Worm (Caenorhabditis elegans) whole organism, young adult: ENCODE data around the gene Y53C12A.8.

ENCODE experiments used
- C06A6.2 ChIP-seq: fragments of 200-800 bp; sonication (Bioruptor generic); conservative IDR thresholded peaks from 2 replicates; pipeline ENCODE4 v1.3.6; 2022; ENCODE audit warnings: missing genetic modification characterization, missing compliant biosample characterization
- C17E4.6 ChIP-seq: fragments of 200-800 bp; sonication (Bioruptor generic); IDR thresholded peaks from 2 replicates; pipeline ENCODE4 v1.3.6; 2022; ENCODE audit warnings: missing genetic modification reagents, missing genetic modification characterization, missing compliant biosample characterization
- F23B12.7 ChIP-seq: sonication (generic microtip); optimal IDR thresholded peaks from 2 replicates; lab custom pipeline; 2017; ENCODE audit warnings: missing genetic modification characterization, mild to moderate bottlenecking, missing compliant biosample characterization, antibody characterized with exemption, moderate library complexity; ENCODE audit not compliant: insufficient read depth
- F57A8.1 ChIP-seq: fragments of 200-800 bp; sonication (Bioruptor generic); optimal IDR thresholded peaks from 2 replicates; lab custom pipeline; 2018; ENCODE audit warnings: mild to moderate bottlenecking, missing genetic modification characterization, moderate library complexity, missing compliant biosample characterization
- T26A5.8 ChIP-seq: sonication (generic microtip); optimal IDR thresholded peaks from 2 replicates; lab custom pipeline; 2016; ENCODE audit warnings: missing genetic modification characterization, missing compliant biosample characterization
- Y53G8AR.9 ChIP-seq: fragments of 200-800 bp; sonication (Bioruptor generic); conservative IDR thresholded peaks from 2 replicates; pipeline ENCODE4 v1.3.6; 2022; ENCODE audit warnings: missing genetic modification reagents, missing genetic modification characterization, missing compliant biosample characterization
- Y79H2A.3 ChIP-seq: fragments of 200-800 bp; sonication (Bioruptor generic); conservative IDR thresholded peaks from 2 replicates; pipeline ENCODE4 v1.3.6; 2022; ENCODE audit warnings: missing genetic modification reagents, missing genetic modification characterization, missing compliant biosample characterization
- ama-1 ChIP-seq, 3 experiments: fragments of 150-350 bp in 1 of 3; sonication (generic microtip) in 2 of 3; optimal IDR thresholded peaks; 2 replicates each; lab custom pipeline; 2014 to 2018; ENCODE audit warnings: missing biosample characterization in 2 of 3, missing genetic modification characterization in 2 of 3, missing genetic modification reagents in 2 of 3
- attf-5 ChIP-seq: fragments of 200-800 bp; sonication (Bioruptor generic); optimal IDR thresholded peaks from 2 replicates; lab custom pipeline; 2018; ENCODE audit warnings: mild to moderate bottlenecking, missing genetic modification characterization, missing compliant biosample characterization
- bed-1 ChIP-seq: fragments of 200-800 bp; sonication (Bioruptor generic); IDR thresholded peaks from 2 replicates; pipeline ENCODE4 v1.3.6; 2022; ENCODE audit warnings: missing genetic modification reagents, missing genetic modification characterization, missing compliant biosample characterization
- ceh-58 ChIP-seq: fragments of 200-800 bp; sonication (Bioruptor generic); IDR thresholded peaks from 2 replicates; pipeline ENCODE4 v1.3.6; 2022; ENCODE audit warnings: missing genetic modification characterization, missing compliant biosample characterization
- dox-1 ChIP-seq: fragments of 200-800 bp; sonication (Bioruptor generic); IDR thresholded peaks from 2 replicates; pipeline ENCODE4 v1.3.6; 2022; ENCODE audit warnings: missing genetic modification reagents, missing genetic modification characterization, missing compliant biosample characterization
- dpl-1 ChIP-seq: fragments of 150-350 bp; optimal IDR thresholded peaks from 2 replicates; lab custom pipeline; 2014; ENCODE audit warnings: missing biosample characterization, missing genetic modification reagents, missing genetic modification characterization
- efl-1 ChIP-seq: fragments of 150-350 bp; optimal IDR thresholded peaks from 2 replicates; lab custom pipeline; 2014; ENCODE audit warnings: missing biosample characterization, missing genetic modification reagents, missing genetic modification characterization
- egl-44 ChIP-seq: fragments of 200-800 bp; sonication (Bioruptor generic); IDR thresholded peaks from 2 replicates; pipeline ENCODE4 v1.3.6; 2022; ENCODE audit warnings: missing genetic modification reagents, missing genetic modification characterization, missing compliant biosample characterization
- gei-17 ChIP-seq: fragments of 200-800 bp; sonication (Bioruptor generic); optimal IDR thresholded peaks from 2 replicates; lab custom pipeline; 2018; ENCODE audit warnings: mild to moderate bottlenecking, missing genetic modification characterization, missing compliant biosample characterization
- him-1 ChIP-seq: sonication (generic microtip); optimal IDR thresholded peaks from 2 replicates; lab custom pipeline; 2016; ENCODE audit warnings: missing genotype, missing genetic modification reagents, missing genetic modification characterization, missing compliant biosample characterization
- hlh-26 ChIP-seq: fragments of 200-800 bp; sonication (Bioruptor generic); conservative IDR thresholded peaks from 2 replicates; pipeline ENCODE4 v1.3.6; 2022; ENCODE audit warnings: missing genetic modification reagents, missing genetic modification characterization, missing compliant biosample characterization
- hmg-1.2 ChIP-seq: fragments of 200-800 bp; sonication (Bioruptor generic); IDR thresholded peaks from 2 replicates; pipeline ENCODE4 v1.3.6; 2022; ENCODE audit warnings: missing genetic modification reagents, missing genetic modification characterization, missing compliant biosample characterization
- let-607 ChIP-seq, 2 experiments: fragments of 200-800 bp in 1 of 2; sonication (Bioruptor generic) in 1 of 2; sonication (generic microtip) in 1 of 2; optimal IDR thresholded peaks; 2 replicates each; lab custom pipeline; 2016 to 2018; ENCODE audit warnings: mild to moderate bottlenecking in 2 of 2, missing compliant biosample characterization in 2 of 2, missing genetic modification characterization in 2 of 2, moderate library complexity in 2 of 2, missing genotype in 1 of 2
- lin-35 ChIP-seq, 3 experiments: fragments of 150-350 bp in 2 of 3; sonication (generic microtip) in 1 of 3; optimal IDR thresholded peaks; 2 replicates each; lab custom pipeline; 2014 to 2018; ENCODE audit warnings: missing biosample characterization in 3 of 3, missing genetic modification characterization in 3 of 3, missing genetic modification reagents in 3 of 3
- lin-54 ChIP-seq: fragments of 200-800 bp; sonication (Bioruptor generic); optimal IDR thresholded peaks from 2 replicates; lab custom pipeline; 2018; ENCODE audit warnings: mild to moderate bottlenecking, missing genetic modification characterization, missing compliant biosample characterization
- mcd-1 ChIP-seq: fragments of 200-800 bp; sonication (Bioruptor generic); IDR thresholded peaks from 2 replicates; pipeline ENCODE4 v1.3.6; 2022; ENCODE audit warnings: missing genetic modification reagents, missing genetic modification characterization, missing compliant biosample characterization
- mes-4 ChIP-seq: sonication (generic microtip); optimal IDR thresholded peaks from 2 replicates; lab custom pipeline; 2016; ENCODE audit warnings: missing genotype, missing genetic modification characterization, missing compliant biosample characterization
- nhr-27 ChIP-seq: fragments of 200-800 bp; sonication (Bioruptor generic); optimal IDR thresholded peaks from 2 replicates; lab custom pipeline; 2018; ENCODE audit warnings: mild to moderate bottlenecking, missing genetic modification characterization, moderate library complexity, missing compliant biosample characterization
- nhr-80 ChIP-seq: sonication (generic microtip); optimal IDR thresholded peaks from 2 replicates; lab custom pipeline; 2016; ENCODE audit warnings: missing genetic modification characterization, missing compliant biosample characterization
- nhr-90 ChIP-seq: sonication (generic microtip); optimal IDR thresholded peaks from 2 replicates; lab custom pipeline; 2016; ENCODE audit warnings: missing genotype, mild to moderate bottlenecking, missing genetic modification characterization, missing compliant biosample characterization
- snpc-4 ChIP-seq, 5 experiments: fragments of 150-350 bp in 1 of 5; sonication (generic microtip) in 4 of 5; optimal IDR thresholded peaks; 2 replicates each; lab custom pipeline; 2014 to 2018; ENCODE audit warnings: missing genetic modification characterization in 5 of 5, missing biosample characterization in 3 of 5, antibody characterized with exemption in 2 of 5, mild to moderate bottlenecking in 2 of 5, missing compliant biosample characterization in 2 of 5, missing genotype in 2 of 5, moderate library complexity in 2 of 5, missing genetic modification reagents in 1 of 5
- sptf-2 ChIP-seq: fragments of 200-800 bp; sonication (Bioruptor generic); optimal IDR thresholded peaks from 2 replicates; lab custom pipeline; 2018; ENCODE audit warnings: mild to moderate bottlenecking, missing genetic modification characterization, missing compliant biosample characterization
- ztf-25 ChIP-seq: fragments of 200-800 bp; sonication (Bioruptor generic); IDR thresholded peaks from 2 replicates; pipeline ENCODE4 v1.3.6; 2022; ENCODE audit warnings: missing genetic modification reagents, missing genetic modification characterization, missing compliant biosample characterization
- ztf-3 ChIP-seq: fragments of 200-800 bp; sonication (Bioruptor generic); optimal IDR thresholded peaks from 2 replicates; lab custom pipeline; 2018; ENCODE audit warnings: mild to moderate bottlenecking, missing genetic modification characterization, missing compliant biosample characterization

The Y53C12A.8 gene

ce11 chrII:9713083-9713482 is 12.8 kb upstream of the Y53C12A.8 start (continued):
- TF ChIP-seq nhr-90 (peak; percentile 35), T26A5.8 (tag; lab: Kevin White, UChicago) (no peak), mes-4 (tag; lab: Kevin White, UChicago) (no peak), nhr-80 (peak; percentile 4)

DNA sequence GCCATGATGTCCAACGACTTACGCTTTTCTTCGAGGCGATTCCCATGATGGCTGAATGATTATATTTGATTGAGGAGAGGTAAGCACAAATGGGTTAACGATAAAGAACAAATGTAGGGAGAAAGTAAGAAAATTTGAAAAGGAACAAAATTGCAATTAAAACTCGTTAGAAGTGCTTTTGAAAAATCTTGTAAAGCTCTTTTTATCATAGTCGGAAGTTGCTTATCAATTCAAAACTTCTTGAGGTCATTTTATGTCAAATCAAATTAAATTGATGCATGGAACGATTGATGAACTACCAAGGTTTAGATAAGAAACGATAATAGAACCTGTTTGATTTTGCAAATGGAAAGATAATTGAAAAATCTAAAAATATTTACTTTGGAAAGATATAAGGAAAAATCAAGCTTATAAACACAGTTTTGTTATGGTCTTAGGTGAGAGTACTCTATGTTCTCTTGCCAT is 8.6 kb upstream of the Y53C12A.8 start, which contains the start of gene glt-5:
TSS of gene glt-5 (minus strand) at position 51 of the 465 bp plus-strand sequence.
- TF ChIP-seq lin-35 (GFP tag; optimal IDR thresholded peaks at IDR 0.05; lab: Kevin White, UChicago) (no peak), snpc-4 (GFP tag; optimal IDR thresholded peaks at IDR 0.05; lab: Kevin White, UChicago) (no peak), snpc-4 (tag; optimal IDR thresholded peaks at IDR 0.05; lab: Kevin White, UChicago) (no peak), C17E4.6 (GFP tag; lab: Robert Waterston, UW) (no peak)

DNA sequence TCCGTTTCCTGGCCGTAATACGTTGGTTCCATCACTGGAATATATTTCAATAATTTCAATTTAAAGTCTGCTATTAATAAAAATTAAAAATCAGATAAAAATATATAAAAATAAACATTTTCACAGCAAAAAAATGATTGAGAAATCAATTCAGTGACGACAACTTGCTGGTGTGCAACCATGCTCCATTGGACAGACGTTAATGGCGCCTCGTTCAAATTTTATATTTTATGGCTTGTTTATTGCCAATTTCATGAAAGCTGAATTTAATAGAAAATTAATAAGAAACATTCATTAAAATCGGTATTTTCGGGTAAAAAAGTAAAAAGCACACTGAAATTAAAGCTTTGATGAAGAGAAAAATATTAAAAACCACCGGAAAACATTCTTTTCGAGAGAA is 5.9 kb upstream of the Y53C12A.8 start, which contains the start of gene Y53C12A.3:
TSS of gene Y53C12A.3 (minus strand) at position 34 of the 400 bp plus-strand sequence.
- TF ChIP-seq dox-1 (GFP tag; lab: Robert Waterston, UW) = no peak
- TF ChIP-seq ztf-3 (GFP tag; lab: Kevin White, UChicago) = no peak
- TF ChIP-seq F57A8.1 (GFP tag; lab: Kevin White, UChicago) = no peak
- peak; percentile 79 for TF ChIP-seq lin-54 (GFP tag; lab: Kevin White, UChicago)
- peak in 1 of 3 experiments; percentile 72 for TF ChIP-seq lin-35 (GFP tag; optimal IDR thresholded peaks at IDR 0.05; lab: Kevin White, UChicago)
- TF ChIP-seq gei-17 (GFP tag; lab: Kevin White, UChicago) = no peak
- peak; percentile 32 for TF ChIP-seq F23B12.7
- no peak for TF ChIP-seq ceh-58 (GFP tag; lab: Robert Waterston, UW)
- TF ChIP-seq efl-1 = peak; percentile 43
- no peak for TF ChIP-seq hlh-26 (GFP tag; lab: Robert Waterston, UW)
- no peak for TF ChIP-seq attf-5
- peak; percentile 78 for TF ChIP-seq mcd-1 (GFP tag; lab: Robert Waterston, UW)
- TF ChIP-seq Y79H2A.3 (GFP tag; lab: Robert Waterston, UW) = no peak
- TF ChIP-seq dpl-1 (GFP tag; lab: Kevin White, UChicago) = peak; percentile 8
- TF ChIP-seq hmg-1.2 (GFP tag; lab: Robert Waterston, UW) = no peak
- TF ChIP-seq let-607 (tag; optimal IDR thresholded peaks at IDR 0.05; lab: Kevin White, UChicago) = no peak
- TF ChIP-seq sptf-2 (GFP tag; lab: Kevin White, UChicago) = no peak
- TF ChIP-seq, all 124 proteins: peak for 6

- no peak for TF ChIP-seq ztf-25 (GFP tag; lab: Robert Waterston, UW)
- no peak for TF ChIP-seq ama-1 (optimal IDR thresholded peaks at IDR 0.05; lab: Kevin White, UChicago)
- TF ChIP-seq ama-1 (GFP tag; optimal IDR thresholded peaks at IDR 0.05; lab: Kevin White, UChicago) = peak in 1 of 2 experiments; percentile 10
- no peak for TF ChIP-seq Y79H2A.3 (GFP tag; lab: Robert Waterston, UW)
- TF ChIP-seq egl-44 (GFP tag; lab: Robert Waterston, UW) = no peak
- TF ChIP-seq, all 124 proteins: peak for 1
Observed at ce11 chrII:9704746-9705145, 4.5 kb upstream of the Y53C12A.8 start, which contains the start of gene Y53C12A.10. Gene Y53C12A.10 (minus strand): TSS chrII:9704846.

DNA sequence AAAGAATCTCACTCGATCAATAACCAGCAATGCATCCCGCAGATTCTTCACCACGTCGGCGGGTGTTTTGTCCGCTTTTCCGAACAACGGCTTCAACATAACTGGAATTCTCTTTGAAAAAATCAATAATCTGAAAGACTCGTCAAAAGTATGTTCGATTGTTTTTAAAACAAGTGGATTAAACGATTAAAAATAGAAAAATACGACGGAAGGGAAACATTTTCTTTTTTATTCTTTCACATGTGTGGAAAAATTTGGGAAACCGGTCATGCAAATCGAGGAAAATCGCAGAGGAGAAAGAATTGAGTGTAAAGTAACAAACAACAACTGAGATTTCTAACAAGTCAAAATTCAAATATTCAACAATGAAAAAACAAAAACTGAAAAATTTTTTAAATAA is 3.3 kb upstream of the Y53C12A.8 start, which contains the start of gene mop-25.2:
TSS of gene mop-25.2 (minus strand) at position 101 of the 400 bp plus-strand sequence.
- TF ChIP-seq him-1 = no peak
- TF ChIP-seq ama-1 (optimal IDR thresholded peaks at IDR 0.05; lab: Kevin White, UChicago) = no peak
- TF ChIP-seq ama-1 (GFP tag; optimal IDR thresholded peaks at IDR 0.05; lab: Kevin White, UChicago) = peak in 1 of 2 experiments; percentile 10
- TF ChIP-seq, all 124 proteins: peak for 1

ce11 chrII:9695942-9696341 is 4.3 kb downstream of the Y53C12A.8 start:
- no peak for TF ChIP-seq Y53G8AR.9 (GFP tag; lab: Robert Waterston, UW)
- TF ChIP-seq C06A6.2 (GFP tag; lab: Robert Waterston, UW) = no peak
- no peak for TF ChIP-seq nhr-27 (tag; lab: Kevin White, UChicago)
- no peak for TF ChIP-seq bed-1 (GFP tag; lab: Robert Waterston, UW)
